Worm (Caenorhabditis elegans) whole organism, dauer: ENCODE results near the gene tag-343.

Experiments used
- unc-62 ChIP-seq: sonication (generic microtip); optimal IDR thresholded peaks from 2 replicates; lab custom pipeline; 2017; ENCODE audit warnings: missing biosample characterization, missing genetic modification reagents, missing genetic modification characterization

Gene tag-343

DNA sequence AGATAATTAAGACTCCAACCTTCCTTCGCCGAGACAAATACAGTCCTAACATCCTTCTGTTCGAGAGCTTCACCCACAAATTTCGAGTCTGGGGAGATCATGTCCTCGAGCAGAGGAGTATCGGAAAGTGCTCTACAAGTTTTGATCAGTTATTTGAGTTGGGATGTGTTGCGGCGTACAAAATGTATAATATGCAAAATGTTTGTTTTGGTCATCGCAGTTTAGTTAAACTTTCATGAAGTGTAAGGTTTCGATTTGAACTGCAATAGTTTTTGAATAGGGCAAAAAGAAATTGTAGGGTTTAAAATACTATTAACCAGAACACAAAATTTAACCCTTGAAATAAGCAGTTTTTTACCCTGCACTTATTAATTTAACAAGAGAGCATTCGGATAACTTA, at the start of gene tag-343:
tag-343 (minus strand) TSS at position 101 of the 400 bp plus-strand sequence.
- TF ChIP-seq unc-62 (GFP tag; lab: Kevin White, UChicago), result no peak

DNA sequence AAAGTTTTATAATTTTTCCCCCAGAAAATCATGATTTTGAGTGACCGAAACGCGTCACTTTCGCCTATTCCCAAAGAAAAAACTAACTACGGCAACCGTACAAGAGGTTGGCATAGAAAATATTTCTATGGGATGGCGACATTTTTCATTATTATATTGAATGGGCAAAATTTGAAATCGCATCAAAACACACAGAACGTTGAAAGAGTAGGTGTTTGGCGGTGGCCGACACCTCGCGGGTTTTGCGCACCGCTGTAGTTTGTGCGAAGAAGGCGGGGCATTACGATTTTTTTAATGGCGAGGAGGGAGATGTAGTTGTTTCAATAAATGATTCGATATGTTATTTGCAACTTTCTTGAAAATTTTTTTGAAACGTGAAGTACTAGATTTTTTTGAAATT, 47.4 kb upstream of the tag-343 start:
- TF ChIP-seq unc-62 (GFP tag; lab: Kevin White, UChicago), result no peak

DNA sequence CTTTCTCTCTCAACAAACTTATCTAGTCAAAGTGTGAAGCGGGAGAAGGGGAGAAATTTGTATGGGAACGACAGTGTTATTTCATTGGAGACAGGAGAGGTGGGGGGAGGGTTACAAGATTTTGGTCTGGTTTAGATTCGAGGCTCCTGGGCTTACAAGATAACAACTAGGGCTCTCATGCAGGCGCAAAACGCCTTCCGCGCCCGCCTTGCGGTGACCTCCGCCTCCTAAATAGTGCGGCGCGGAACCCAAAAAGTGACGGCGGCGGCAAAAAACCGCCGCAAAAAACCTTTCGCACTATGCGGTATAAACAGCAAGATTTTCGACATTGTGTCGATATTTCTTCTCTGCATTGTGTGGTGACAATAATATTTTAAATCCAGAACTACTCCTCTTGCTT, 41.4 kb upstream of the tag-343 start:
- no peak for TF ChIP-seq unc-62 (GFP tag; lab: Kevin White, UChicago)

DNA sequence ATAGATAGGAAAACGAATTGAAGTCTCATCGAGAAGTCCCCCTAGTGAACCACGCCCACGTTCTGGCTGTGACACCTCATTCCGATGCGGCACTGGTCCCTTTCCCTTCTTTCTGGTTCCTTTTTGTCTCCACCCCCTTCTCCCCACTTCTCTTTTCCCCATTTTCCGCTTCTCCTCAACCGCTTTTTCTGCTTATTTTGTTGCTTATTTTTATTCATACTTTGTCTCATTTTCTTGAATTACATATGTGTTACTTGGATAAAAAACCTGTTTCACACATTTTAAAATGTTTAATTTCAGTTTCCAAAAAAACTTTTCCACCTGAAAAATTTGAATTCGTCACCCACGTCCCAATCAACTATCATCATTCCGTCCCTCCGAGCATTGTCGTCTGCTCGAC, 36.8 kb upstream of the tag-343 start, which contains the start of gene lgc-53:
lgc-53 (plus strand) TSS at position 301 of the 400 bp plus-strand sequence.
- TF ChIP-seq unc-62 (GFP tag; lab: Kevin White, UChicago), result no peak

DNA sequence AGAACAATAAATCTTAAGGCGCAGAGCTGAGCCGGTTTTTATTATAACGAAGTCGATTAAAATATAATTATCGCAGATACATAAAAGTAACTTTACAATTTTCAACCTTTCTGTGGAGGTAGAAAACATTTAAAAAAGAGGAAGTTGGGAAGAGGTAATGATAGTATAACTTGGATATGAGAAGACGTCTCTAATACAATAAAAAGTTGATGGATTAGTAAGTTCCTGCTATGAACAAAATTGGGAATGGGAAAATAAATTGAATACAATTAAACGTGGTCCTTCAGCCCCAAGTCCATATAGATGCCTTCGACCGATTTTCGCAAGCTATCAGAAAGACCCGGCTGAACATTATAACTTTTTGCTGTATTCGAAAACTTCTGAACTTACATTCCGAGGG, 31.1 kb upstream of the tag-343 start:
- TF ChIP-seq unc-62 (GFP tag; lab: Kevin White, UChicago), result no peak

DNA sequence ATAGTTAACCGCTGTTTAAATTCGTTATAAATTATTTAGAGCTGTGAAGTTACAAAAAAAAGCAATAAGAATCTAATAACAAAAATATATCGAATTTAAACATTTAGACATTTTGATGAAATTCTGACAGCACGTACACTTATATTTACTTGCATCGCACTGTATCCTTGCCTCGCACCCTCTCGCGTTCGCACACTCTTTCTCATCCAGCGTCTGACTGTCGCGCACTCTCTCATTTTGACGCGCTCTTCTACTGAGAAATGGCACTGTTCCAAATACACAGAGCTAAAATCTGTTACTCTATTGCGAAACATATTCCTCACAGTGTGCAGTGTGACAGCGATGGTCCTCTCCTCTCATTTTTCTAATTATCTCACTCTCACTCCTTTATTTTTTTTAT, 29.6 kb upstream of the tag-343 start:
- TF ChIP-seq unc-62 (GFP tag; lab: Kevin White, UChicago), result no peak

DNA sequence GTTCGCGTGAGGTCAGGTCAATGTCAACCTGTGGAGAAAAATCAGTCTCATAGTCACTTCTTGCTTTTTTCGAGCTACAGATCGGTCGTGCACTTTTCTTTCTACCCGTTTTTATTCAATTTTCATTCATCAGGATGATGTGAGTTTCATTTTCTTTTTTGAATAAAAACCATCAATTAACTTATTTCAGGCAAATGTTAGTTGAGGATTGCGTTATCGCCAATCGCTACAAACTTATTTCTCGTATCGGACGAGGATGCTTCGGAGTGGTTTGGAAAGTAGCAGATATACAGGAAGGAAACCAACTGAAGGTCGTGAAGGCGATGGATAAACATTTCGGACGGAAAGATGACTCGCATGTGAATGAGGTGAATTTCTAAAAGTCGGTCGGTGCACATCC, 27.7 kb upstream of the tag-343 start, which contains the start of gene F22H10.1:
F22H10.1 (plus strand) TSS at position 211 of the 400 bp plus-strand sequence.
- TF ChIP-seq unc-62 (GFP tag; lab: Kevin White, UChicago), result no peak

DNA sequence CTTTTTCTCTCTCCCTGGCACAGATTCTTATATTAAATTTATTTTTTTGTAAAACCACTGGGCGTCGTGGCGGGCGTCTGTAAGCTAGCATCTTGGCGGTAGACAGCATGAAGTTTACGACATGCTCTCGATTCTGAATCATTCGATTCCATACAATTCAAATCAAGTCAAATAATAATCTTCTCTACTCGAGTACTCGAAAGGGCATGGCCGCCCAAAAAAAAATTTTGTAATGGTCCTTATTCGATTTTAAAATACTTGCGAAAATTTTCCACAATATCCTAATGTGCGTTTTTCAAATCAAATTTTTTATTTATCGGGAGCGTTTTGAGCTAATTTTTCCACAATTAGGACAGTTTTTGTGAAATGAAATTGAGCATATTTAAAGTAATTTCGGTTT, 23.5 kb upstream of the tag-343 start:
- TF ChIP-seq unc-62 (GFP tag; lab: Kevin White, UChicago), result no peak

DNA sequence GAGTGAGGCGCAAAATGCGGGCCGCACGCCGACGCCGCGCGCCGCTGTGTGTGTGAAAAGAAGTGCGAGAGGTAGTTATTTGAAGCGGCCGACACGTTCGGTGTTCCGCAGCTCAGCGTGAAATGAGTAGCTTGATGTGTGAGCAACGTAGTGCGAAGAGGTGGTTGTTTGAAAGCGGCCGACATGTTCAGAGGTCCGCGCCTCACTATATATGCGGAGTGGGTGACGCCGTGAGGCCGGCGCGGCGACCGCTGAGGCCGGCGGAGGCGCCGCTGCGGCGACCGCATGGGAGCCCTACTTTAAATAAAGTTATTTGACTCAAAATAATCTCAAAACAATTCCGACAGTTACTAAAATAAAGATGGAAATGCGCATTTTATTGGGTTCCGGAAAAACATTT, 22.3 kb upstream of the tag-343 start:
- TF ChIP-seq unc-62 (GFP tag; lab: Kevin White, UChicago), result no peak

DNA sequence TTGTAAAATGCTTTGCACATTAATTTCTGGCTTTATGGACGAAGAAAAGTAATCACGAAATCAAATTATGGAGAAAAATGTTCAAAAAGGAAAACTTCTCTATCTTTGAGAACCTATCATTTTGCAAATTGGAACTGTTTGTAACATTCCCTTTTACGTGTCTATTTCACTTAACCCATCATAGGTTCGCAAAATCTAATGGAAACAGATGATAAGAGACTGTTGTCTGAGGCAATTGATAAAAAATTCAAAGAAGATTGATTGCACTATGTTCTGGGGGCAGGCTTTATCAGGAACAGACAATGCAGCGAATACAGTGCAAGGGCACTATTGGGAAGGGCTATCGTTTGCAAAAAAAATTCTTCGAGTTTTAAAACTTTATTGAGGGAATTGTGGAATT, 20.7 kb upstream of the tag-343 start:
- no peak for TF ChIP-seq unc-62 (GFP tag; lab: Kevin White, UChicago)

DNA sequence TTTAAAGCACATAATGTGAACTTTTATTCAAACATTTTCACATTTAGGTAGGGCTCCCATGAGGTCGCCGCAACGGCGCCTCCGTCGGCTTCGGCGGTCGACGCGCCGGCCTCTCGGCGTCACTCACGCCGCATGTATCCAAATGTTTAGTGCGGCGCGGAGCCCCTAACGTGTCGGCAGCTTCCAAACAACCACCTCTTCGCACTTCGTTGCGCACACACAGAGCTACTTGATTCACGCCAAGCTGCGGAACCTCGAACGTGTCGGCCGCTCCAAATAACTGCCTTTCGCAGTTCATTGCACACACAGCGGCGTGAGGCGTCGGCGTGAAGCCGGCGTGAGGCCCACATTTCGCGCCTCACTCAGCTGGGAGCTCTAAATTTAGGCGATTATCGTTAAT, 16.5 kb upstream of the tag-343 start, which contains the start of gene F22H10.6:
F22H10.6 (minus strand) TSS at position 292 of the 400 bp plus-strand sequence.
- no peak for TF ChIP-seq unc-62 (GFP tag; lab: Kevin White, UChicago)

DNA sequence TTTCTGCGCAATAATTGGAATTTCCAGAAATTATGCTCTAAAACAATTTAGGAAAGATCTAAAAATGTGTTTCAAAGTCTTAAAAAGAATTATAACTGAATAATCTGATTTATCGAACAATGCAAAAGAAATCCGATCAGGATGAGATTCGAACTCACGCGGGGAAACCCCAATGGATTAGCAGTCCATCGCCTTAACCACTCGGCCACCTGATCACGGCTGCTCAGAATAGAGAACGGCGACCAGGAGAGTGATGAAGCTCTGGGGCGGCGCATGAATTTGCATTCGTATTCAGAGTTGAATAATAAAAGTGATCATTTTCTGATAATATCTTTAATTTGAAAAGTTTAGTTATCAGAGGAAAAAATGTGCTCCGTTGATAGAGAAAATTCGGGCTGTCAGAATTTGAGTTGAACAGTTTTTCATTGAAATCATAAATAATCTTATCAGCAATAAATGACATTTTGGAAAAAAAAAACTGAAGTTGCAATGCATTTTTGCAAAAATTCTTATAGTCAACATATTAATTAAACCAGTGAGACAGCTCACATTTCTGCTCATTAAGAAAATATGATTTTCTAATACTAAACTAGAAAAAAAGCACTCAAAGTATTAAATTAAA, 15.4 kb upstream of the tag-343 start:
- no peak for TF ChIP-seq unc-62 (GFP tag; lab: Kevin White, UChicago)

DNA sequence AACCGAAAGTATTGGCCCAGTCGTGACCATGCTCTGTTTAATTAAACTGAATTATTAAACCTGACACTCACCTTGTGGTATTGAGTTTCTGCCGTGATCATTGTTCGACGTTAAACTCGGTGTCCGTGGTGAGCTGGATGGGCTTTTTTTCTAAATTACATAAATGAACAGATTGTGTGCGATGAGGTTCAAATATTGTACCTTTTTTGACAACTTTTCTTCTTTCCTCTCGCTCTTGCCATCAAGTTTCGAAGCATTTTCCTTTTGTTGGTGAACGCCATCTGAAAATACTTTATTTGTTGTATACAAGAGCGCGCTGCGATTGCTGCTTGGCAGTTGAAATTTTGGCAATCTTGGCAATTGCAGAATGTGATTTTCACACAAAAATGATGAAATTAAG, 13.4 kb upstream of the tag-343 start, which contains the start of gene F22H10.11:
F22H10.11 (minus strand) TSS at position 101 of the 400 bp plus-strand sequence.
- no peak for TF ChIP-seq unc-62 (GFP tag; lab: Kevin White, UChicago)

DNA sequence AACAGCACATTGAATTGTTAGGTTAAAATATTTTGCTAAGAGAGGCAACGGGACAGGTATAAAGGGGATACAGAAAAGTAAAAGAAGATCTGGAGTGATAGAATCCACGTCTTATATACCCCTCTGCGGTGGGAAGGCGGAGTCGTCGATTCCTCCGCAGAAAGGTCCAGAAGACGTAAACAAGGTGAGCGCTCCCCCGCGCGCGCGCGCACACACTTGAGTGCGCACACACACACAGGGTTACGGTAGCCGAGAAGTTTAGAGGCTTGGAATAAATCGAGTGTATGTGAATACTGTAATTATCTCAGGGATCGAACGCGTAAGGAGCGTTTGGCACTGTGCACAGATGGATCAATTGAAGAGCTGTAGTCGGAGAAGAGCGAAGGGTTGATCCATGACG, 12.8 kb upstream of the tag-343 start:
- no peak for TF ChIP-seq unc-62 (GFP tag; lab: Kevin White, UChicago)

DNA sequence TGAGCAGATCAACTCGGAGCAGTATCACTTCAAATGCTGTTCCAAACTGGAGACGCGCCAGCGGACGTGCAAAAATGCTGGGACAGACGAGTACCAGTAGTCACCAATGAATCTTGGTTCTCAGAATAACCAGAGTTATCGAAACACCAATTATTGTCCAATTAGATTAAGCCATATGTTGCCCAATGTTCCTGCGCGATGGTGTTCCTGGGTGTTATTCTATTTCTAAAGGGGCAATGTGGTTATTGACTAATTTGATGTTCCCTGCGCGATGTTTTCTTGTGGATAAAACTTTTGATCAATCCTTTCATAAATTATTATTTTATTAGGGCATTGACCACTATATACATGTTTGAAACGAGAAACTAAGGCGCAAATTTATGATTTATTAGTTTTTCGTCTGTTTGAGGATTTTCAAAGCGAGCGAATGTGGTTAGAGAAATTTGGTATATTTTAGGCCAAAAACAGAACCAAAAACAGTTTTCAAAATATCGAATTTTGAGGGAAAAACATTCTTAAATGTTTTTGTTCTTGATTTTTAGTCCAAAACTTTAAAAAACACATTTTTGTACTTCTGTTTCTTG, 7.5 kb upstream of the tag-343 start:
- TF ChIP-seq unc-62 (GFP tag; lab: Kevin White, UChicago), result no peak

DNA sequence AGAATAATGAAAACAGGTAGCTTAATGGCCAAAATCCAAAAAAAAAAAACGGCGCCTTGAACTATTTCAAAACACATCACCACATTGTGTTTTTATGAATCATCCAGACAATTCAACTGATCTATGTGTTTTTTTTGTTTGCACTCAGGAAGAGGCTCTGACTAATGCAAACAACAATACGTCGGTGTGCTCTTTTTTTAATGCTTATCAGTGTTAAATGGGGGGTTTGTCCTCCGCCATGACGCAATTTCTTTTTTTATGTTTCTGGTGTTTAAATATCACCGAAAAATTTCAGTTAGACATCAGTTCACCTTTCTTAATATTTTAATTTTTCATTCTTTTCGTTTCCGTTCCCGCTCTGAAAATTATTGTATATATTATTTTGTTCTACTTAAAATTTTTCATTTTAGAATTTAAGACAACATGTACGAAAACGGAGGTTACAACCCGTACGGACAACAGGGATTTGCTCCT, 4.6 kb upstream of the tag-343 start, which contains the start of gene F22H10.2:
F22H10.2 (plus strand) TSS at position 424 of the 474 bp plus-strand sequence.
- TF ChIP-seq unc-62 (GFP tag; lab: Kevin White, UChicago), result no peak

DNA sequence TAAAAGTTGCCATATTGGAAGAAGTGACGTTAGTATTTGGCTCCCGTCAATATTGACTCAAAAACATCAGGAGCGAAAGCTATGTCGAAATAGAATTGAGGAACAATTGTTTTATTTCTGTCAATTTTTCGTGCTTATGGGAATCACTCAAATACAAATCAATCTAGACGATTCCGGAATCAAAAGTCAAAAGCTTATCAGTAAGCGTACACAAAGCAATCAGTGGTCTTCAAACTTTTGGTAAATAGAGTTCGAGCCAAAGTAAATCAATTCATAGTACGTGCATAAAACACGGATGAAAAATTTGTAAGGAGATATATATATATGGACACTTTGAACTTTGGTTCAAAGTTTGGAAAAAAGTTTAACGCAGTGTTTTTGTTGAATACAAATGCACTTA, 3.6 kb upstream of the tag-343 start:
- no peak for TF ChIP-seq unc-62 (GFP tag; lab: Kevin White, UChicago)
